Worm (Caenorhabditis elegans) whole organism, dauer: ENCODE data around the gene B0491.6.

Experiments used
- unc-62 ChIP-seq: sonication (generic microtip); optimal IDR thresholded peaks from 2 replicates; lab custom pipeline; 2017; ENCODE audit warnings: missing biosample characterization, missing genetic modification reagents, missing genetic modification characterization

The B0491.6 gene

DNA sequence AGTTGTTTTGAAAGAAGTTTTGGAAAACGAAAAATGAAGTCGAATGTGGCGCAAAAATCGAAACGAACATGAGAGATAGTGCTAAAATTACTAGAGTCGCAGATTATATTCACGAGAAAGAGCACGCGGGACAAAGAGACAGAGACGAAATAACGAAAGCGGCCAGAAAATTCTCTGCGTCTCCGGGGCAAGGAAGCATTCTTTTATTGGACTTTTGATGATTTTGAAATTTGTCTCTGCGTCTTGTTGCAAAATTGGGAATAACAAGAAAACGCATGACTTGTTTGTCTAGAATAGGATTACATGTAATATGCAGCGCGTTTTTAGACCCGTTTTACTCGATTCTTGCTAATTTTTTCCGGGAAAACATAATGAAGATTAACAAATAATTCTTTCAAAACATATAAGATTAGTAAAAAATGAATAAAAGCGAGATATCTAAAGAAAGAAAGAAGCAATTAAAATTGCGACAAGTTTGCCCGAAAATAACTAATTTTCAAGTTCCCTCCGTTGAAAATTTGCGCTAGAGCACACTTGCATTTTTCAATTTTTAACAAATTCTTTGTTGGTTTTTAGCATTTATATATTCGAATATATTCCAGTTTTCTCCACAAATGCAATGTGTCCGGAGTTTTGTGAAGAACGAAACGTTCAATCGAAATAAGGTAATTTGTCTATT lies at the start of gene B0491.6, which contains the start of gene pigm-1:
Gene B0491.6, minus strand, starts transcription at position 466 of the 679 bp plus-strand sequence.
Gene pigm-1, plus strand, starts transcription at position 568 of the 679 bp plus-strand sequence.
- TF ChIP-seq unc-62 (GFP tag; lab: Kevin White, UChicago) = no peak

DNA sequence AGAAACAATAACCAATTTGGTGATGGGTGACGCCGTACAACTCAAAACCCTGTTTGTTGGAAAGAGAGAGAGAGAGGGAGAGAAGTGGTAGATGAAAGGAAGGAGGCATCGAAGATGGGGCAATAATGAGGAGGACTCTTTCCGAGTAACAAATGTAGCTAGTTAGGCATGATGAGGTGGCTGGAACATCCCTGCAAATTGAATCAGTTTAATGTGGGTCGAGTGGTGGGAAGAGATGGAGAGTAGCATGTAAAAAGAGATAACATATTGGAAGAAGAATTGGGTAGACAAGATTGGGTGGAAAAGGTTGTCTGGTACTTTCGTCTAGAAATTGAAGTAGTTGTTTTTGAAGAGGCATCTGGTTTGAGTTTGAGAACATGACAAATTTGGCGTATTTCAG lies 48.1 kb upstream of the B0491.6 start:
- TF ChIP-seq unc-62 (GFP tag; lab: Kevin White, UChicago) = no peak

DNA sequence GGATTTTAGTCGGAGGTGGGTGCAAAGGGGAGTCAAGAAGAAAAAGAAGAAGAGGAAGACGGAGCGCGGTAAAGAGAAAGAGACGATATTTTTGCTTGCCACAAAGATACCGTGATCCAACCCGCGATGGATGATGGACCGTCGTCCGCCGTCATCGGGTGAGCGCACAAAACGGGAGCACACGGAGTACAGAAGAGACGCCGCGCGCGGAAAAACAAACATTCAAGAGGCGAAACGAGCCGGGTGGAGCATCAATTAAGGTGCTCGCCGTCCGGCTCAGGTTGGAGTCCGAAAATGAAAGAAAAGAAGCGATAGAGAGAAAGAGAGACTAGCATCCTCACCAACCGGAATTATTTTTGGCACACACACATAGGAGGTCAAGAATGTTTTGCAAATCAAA lies 45.6 kb upstream of the B0491.6 start:
- TF ChIP-seq unc-62 (GFP tag; lab: Kevin White, UChicago) = no peak

DNA sequence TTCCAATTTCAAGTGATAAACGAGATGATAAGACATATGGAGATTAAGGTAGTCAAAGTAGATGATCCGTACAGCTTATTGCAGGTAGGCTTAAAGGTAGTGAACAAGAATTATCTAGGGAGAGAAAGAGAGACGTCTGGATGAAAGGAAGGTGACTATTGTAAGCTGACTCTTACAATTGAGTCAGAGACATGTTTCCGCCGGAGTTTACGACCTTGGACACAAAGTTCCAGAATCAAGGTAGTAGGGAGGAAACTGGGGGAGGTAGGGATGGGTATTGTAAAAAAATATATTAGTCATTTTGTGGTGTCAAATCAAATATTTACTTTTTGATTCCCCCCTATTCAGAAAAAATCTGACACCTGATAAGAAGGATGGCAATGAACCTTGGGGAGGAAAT lies 44.2 kb upstream of the B0491.6 start:
- no peak for TF ChIP-seq unc-62 (GFP tag; lab: Kevin White, UChicago)

DNA sequence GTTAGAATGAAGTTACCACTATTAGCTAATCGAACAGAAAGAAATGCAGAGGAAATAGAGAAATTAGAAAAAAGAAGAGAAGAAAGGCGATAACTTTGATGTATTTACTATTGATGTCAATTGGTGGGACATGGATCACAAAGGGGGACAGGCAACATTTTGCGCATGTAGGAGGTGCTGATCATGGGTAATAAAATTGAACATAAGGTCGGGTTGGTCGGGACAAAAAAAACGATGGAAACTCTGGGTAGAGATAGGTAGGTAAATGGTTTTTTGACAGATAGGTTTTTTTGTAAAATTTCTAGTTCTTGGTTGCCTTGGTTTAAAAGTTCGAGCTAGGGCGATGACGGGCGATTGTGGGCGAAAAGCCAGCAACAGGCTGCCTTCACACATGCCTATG lies 42.7 kb upstream of the B0491.6 start, which contains the start of gene shn-1:
Gene shn-1, minus strand, starts transcription at position 101 of the 400 bp plus-strand sequence.
- TF ChIP-seq unc-62 (GFP tag; lab: Kevin White, UChicago) = no peak

DNA sequence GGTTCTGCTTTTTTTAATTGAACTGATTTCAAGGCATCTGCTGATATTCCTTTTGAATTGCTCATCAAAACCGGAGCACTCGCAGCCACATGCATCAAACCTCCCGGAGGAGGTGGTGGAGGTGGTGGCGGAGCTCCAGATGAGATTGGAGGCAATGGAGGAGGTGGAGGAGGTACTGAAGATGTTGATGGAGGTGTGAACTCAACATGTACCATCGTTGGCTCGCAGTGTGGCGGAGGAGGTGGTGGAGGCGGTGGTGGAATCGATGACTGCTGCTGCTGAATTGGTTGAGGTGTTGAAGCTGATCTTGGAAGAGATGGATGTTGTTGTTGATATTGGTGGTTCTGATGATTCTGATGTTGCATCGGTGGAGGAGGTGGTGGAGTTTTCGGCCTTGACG lies 38.8 kb upstream of the B0491.6 start:
- no peak for TF ChIP-seq unc-62 (GFP tag; lab: Kevin White, UChicago)

DNA sequence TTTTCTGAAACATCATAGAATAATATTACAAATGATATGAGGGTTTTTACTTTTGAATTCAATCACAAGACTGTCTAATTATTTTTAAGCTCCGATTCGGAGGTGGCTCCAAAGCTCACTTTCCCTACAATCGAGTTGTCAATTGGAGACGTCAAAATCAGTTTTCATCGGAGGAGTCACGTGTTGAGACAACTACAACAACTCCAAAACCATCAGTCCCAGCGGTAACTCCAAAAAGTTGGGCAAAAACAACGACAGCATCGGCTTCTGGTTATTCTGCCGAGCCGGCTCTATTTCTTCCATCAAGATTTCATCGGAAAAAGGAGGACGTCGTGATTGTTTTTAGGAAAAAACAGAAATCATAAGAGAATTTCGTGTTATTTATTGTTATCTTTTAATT lies 36.0 kb upstream of the B0491.6 start:
- TF ChIP-seq unc-62 (GFP tag; lab: Kevin White, UChicago) = no peak

DNA sequence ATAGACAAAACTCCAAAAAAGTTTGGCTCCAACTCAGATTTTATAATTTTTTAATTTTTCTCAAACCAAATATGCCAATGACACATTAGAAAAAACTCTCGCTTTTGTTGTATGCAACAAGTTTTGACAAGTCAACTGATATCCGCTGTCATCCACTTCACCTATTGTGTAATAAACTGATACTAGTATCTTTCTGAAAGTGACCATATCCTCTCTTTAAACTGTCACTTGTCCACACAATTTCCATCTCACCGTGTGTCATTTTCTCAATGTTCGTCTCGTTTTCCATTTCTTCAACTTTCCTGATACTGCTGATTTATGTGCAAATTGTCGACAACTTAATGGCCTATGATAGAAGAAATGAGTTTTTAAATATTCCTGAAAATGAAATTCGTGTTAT lies 34.9 kb upstream of the B0491.6 start, which contains the start of the genes C33B4.5 and C33B4.4:
Gene C33B4.5, plus strand, starts transcription at position 270 of the 400 bp plus-strand sequence.
Gene C33B4.4, minus strand, starts transcription at position 385 of the 400 bp plus-strand sequence.
- TF ChIP-seq unc-62 (GFP tag; lab: Kevin White, UChicago) = no peak

DNA sequence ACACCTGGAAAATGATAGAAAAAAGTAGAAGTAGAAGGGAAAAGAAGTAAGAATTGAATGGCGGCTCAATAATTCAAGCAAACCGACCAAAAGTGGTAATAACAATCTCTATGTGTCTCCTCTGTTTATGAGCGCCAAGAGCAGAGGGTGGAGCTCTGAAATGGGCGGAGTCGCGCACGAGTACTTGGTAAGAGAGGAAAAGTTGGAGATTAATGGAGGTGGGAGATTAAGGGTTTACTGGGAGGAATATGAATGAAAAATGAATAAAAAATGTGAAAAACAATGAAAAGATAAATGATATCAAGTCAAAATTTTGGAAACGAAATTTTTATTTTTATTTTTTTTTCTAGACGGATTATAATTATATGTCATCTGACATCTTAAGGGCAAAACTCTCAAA lies 29.6 kb upstream of the B0491.6 start:
- TF ChIP-seq unc-62 (GFP tag; lab: Kevin White, UChicago) = no peak

DNA sequence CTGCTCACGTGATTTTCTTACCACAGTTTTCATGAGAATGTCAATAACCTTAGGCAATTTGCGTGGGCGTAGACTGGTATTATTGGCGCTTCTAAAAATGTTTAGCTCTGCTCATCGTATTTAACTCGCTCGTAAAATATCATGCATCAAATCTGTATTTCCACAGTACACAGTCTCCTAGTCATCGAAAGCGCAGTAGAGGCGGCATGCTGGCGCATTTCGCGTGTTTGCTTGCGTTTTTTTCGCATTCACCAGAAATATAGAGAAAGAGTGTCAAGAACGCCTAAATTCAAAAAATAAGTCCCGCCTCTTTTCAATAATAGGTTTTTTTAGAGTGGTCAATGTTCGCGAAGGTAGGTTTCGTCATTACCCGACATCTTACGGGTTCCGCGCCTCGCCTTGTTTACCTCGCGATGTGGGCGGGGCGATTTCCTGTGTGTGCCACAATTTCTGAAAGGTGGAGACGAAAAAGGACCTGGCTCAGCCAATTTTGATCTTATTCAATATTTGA lies 28.5 kb upstream of the B0491.6 start:
- no peak for TF ChIP-seq unc-62 (GFP tag; lab: Kevin White, UChicago)

DNA sequence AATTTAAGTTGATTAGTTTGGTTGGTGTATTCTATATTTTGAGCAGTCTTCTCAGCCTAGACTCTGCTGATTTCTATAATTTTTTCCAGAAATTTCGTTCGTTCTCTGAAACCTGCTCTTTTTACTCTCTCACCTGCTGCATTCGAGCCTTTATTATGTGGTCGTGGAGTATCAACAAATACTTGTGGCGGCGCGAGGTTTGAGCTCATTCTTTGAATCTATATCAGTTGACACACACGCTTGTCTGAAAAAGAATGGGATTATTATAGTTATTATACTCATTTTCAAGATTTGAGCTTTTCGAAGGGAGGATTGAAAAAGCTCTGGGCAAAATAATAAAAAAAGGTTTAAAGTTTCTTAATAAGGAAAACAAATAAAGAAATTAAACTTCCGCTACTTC lies 27.9 kb upstream of the B0491.6 start:
- TF ChIP-seq unc-62 (GFP tag; lab: Kevin White, UChicago) = no peak

DNA sequence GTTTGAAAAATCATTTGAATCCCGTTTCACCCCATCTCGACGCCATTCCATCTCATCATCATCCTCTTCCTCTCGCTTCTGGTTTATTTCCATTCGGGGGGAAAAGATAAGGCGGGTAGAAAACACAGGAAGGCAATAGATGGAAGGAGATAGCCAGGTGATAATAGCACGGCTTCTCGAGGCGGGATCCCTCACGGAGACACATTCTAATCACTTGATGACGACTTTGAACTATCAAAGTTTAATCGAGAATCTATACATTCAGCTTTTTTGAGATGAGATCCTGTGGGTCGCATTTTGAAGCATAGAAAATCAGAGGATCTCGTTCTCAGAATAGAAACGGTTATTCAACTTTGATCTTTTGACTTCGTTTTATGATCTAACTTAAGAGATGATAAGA lies 23.8 kb upstream of the B0491.6 start, which contains the start of gene C33B4.2:
Gene C33B4.2, minus strand, starts transcription at position 165 of the 400 bp plus-strand sequence.
- TF ChIP-seq unc-62 (GFP tag; lab: Kevin White, UChicago) = no peak

DNA sequence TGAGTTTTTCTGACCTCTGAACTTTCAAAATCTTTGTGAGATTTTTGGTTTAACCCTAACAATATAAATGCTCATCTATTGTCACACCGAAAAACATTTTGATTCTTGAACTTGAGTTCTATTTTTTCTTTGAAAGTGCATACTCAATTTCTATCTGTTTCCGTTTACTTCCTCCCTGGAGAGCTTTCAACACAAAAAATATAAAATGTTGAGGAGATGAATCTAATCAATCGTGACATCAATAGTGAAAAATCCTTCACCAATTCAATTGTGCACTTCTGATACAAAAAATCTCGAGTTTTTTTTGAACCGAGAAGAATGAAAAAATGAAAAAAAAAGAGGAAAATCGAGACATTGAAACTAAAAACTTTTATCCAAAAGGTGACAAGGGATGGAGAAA lies 13.6 kb upstream of the B0491.6 start:
- TF ChIP-seq unc-62 (GFP tag; lab: Kevin White, UChicago) = no peak

DNA sequence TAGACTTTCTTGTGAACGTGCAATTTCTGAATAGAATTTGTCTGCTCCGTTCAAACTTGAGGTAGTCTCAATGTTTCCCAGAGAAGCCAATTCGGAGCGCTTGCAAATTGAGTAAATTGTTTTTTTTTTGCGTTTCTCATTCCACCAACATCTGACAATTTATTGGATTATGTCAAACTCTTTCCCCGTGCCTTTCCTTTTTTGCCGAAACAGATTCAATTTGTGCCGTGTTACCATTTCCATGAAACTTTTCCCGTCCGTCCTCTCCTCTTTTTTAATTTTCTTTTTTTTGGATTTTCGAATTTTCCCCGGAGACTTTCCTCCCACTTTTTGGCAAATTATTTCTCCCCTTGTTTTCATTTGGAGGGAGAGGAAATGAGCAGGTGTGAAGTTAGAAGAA lies 5.3 kb upstream of the B0491.6 start:
- no peak for TF ChIP-seq unc-62 (GFP tag; lab: Kevin White, UChicago)

DNA sequence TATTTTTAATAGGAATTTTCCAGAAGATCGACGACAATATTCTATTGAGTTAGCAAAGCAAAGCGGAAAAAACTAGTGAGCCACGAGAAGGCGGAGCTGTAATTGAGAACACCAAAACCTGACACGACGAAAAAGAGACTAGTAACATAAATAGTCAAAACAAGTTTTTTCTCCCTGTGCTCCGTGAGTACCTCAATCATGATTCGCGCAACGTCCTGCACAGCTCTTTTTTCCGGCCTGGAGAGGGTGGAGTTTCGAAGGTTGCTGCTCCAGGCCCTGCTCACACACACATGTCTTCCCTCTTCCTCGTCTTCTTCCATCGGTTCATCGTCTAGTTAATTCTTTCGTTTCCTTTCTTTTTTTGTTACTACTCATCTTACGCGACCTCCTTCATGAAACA lies 3.5 kb upstream of the B0491.6 start, which contains the start of gene clh-2:
Gene clh-2, plus strand, starts transcription at position 301 of the 400 bp plus-strand sequence.
- no peak for TF ChIP-seq unc-62 (GFP tag; lab: Kevin White, UChicago)

DNA sequence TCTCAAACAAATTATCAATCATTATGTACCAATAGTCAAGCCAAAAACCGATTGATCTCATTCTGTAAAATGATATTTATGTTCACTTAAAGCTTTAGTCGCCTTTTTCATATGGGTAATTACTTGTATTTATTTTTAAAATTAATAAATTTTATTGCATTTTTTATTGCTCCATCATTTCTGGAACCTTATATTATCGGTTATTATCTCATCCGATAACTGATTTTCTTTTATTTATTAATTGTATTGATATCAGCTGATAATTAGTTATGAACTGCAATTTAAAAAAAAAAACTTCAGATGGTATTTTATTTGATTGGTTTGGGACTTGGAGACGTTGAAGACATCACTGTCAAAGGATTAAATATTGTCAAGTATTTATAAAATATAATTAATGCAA lies 1.7 kb upstream of the B0491.6 start, which contains the start of gene dph-5:
Gene dph-5, plus strand, starts transcription at position 301 of the 400 bp plus-strand sequence.
- no peak for TF ChIP-seq unc-62 (GFP tag; lab: Kevin White, UChicago)

DNA sequence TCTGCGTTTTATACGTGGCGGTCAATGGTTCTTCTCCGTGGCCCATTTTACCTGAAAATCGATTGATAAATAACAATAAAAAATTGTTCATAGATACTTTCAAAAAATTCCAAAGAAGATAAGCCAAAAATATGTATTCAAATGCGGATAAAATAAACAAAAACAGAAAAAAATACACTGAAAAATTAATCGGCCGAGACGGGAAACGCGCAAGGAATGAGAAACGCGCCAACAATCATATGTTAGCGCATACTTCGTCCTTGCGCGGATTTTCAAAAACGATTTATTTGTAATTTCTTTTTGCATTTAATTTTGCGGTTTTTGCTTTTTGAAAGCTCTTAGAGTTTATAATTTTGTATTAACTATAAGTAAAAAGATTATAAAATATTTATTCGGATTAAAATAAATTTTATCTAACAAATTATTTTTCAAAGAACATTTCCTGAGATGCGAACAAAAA lies 2.5 kb downstream of the B0491.6 start, which contains the start of gene nduf-11:
Gene nduf-11, minus strand, starts transcription at position 51 of the 460 bp plus-strand sequence.
- no peak for TF ChIP-seq unc-62 (GFP tag; lab: Kevin White, UChicago)
